Fruit fly (Drosophila melanogaster) whole organism, adult: ENCODE measurements around the gene beg.

Experiments used
- CG11617 ChIP-seq: fragments of 200-800 bp; sonication (Bioruptor generic); optimal IDR thresholded peaks from 2 replicates; lab custom pipeline; 2017; ENCODE audit warnings: mild to moderate bottlenecking, missing biosample characterization, missing genetic modification reagents, missing genetic modification characterization
- CG12768 ChIP-seq: fragments of 200-800 bp; sonication (Bioruptor generic); optimal IDR thresholded peaks from 2 replicates; lab custom pipeline; 2017; ENCODE audit warnings: missing biosample characterization, missing genetic modification characterization, mild to moderate bottlenecking, moderate library complexity, missing genetic modification reagents
- CG14711 ChIP-seq: fragments of 200-800 bp; sonication (Bioruptor generic); optimal IDR thresholded peaks from 2 replicates; lab custom pipeline; 2018; ENCODE audit warnings: missing biosample characterization, mild to moderate bottlenecking, missing genetic modification characterization, moderate library complexity
- CG1620 ChIP-seq: fragments of 200-800 bp; sonication (Bioruptor generic); optimal IDR thresholded peaks from 2 replicates; lab custom pipeline; 2016; ENCODE audit warnings: missing biosample characterization, missing genetic modification characterization
- CG33017 ChIP-seq: fragments of 200-800 bp; sonication (Bioruptor generic); optimal IDR thresholded peaks from 2 replicates; lab custom pipeline; 2018; ENCODE audit warnings: missing biosample characterization, mild to moderate bottlenecking, missing genetic modification characterization, moderate library complexity
- CG5204 ChIP-seq: fragments of 200-800 bp; sonication (Bioruptor generic); optimal IDR thresholded peaks from 2 replicates; lab custom pipeline; 2016; ENCODE audit warnings: missing biosample characterization, missing genetic modification characterization
- CG7045 ChIP-seq: fragments of 200-800 bp; sonication (Bioruptor generic); optimal IDR thresholded peaks from 2 replicates; lab custom pipeline; 2017; ENCODE audit warnings: missing biosample characterization, mild to moderate bottlenecking, missing genetic modification characterization
- CG7101 ChIP-seq: fragments of 200-800 bp; sonication (Bioruptor generic); optimal IDR thresholded peaks from 2 replicates; lab custom pipeline; 2018; ENCODE audit warnings: missing biosample characterization, mild to moderate bottlenecking, missing genetic modification characterization, moderate library complexity
- Clk ChIP-seq: fragments of 200-800 bp; sonication (Bioruptor generic); optimal IDR thresholded peaks from 2 replicates; lab custom pipeline; 2017; ENCODE audit warnings: missing biosample characterization, missing genetic modification characterization
- Crg-1 ChIP-seq: fragments of 200-800 bp; sonication (Bioruptor generic); optimal IDR thresholded peaks from 2 replicates; lab custom pipeline; 2016; ENCODE audit warnings: missing biosample characterization, missing genetic modification characterization
- Hr96 ChIP-seq: fragments of 200-800 bp; sonication (Bioruptor generic); optimal IDR thresholded peaks from 2 replicates; lab custom pipeline; 2016; ENCODE audit warnings: missing biosample characterization, missing genetic modification characterization
- Mnt ChIP-seq: fragments of 200-800 bp; sonication (Bioruptor generic); optimal IDR thresholded peaks from 2 replicates; lab custom pipeline; 2016; ENCODE audit warnings: missing biosample characterization, mild to moderate bottlenecking, missing genetic modification characterization
- bab1 ChIP-seq: fragments of 200-800 bp; sonication (Bioruptor generic); optimal IDR thresholded peaks from 3 replicates; lab custom pipeline; 2019; ENCODE audit warnings: missing biosample characterization, mild to moderate bottlenecking, missing genetic modification characterization, moderate library complexity
- cic ChIP-seq: fragments of 200-800 bp; sonication (Bioruptor generic); optimal IDR thresholded peaks from 2 replicates; lab custom pipeline; 2017; ENCODE audit warnings: missing biosample characterization, mild to moderate bottlenecking, missing genetic modification characterization, moderate library complexity
- cnc ChIP-seq, 2 experiments: fragments of >200 bp; optimal IDR thresholded peaks; 2 replicates each; lab custom pipeline; 2017
- kay ChIP-seq: fragments of 200-800 bp; sonication (Bioruptor generic); peaks from one replicate; lab custom pipeline; 2016; ENCODE audit warnings: missing biosample characterization, missing genetic modification characterization, borderline replicate concordance
- ovo ChIP-seq: fragments of 200-800 bp; sonication (Bioruptor generic); optimal IDR thresholded peaks from 2 replicates; lab custom pipeline; 2016; ENCODE audit warnings: missing biosample characterization, missing genetic modification characterization
- pad ChIP-seq: fragments of 200-800 bp; sonication (Bioruptor generic); optimal IDR thresholded peaks from 3 replicates; lab custom pipeline; 2017; ENCODE audit warnings: missing biosample characterization, missing genetic modification characterization, mild to moderate bottlenecking, moderate library complexity, missing genetic modification reagents
- tj ChIP-seq: fragments of 200-800 bp; sonication (Bioruptor generic); optimal IDR thresholded peaks from 3 replicates; lab custom pipeline; 2017; ENCODE audit warnings: missing biosample characterization, mild to moderate bottlenecking, missing genetic modification characterization, moderate library complexity
- toe ChIP-seq: fragments of 200-800 bp; sonication (Bioruptor generic); optimal IDR thresholded peaks from 2 replicates; lab custom pipeline; 2016; ENCODE audit warnings: missing biosample characterization, missing genetic modification characterization

The beg gene

DNA sequence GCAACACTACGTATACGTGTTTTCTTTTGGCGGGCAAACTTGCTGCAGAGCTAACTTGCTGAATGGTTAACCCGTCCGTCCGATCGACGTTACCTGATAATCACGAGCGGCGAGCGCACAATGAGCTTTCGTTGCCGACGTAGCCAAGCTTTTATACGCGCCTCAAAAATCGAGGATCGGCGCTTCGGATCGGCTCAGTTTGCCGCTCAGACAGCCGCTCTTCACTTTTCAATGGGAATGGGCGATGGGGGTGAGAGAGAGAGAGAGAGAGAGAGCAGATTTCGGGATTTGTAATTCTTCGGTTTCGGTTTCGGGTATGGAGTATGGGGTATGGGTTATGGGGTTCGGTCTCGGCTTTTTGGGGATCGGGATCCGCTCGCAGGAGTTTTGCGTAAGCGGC is 3.5 kb upstream of the beg start, which contains the start of gene Ilp8:
Gene Ilp8, minus strand, starts transcription at position 110 of the 400 bp plus-strand sequence.
- TF ChIP-seq pad (no peak), bab1 (GFP tag; lab: Kevin White, UChicago) (no peak), Crg-1 (GFP tag; lab: Kevin White, UChicago) (no peak), toe (GFP tag; lab: Kevin White, UChicago) (no peak), CG1620 (GFP tag; lab: Kevin White, UChicago) (no peak), cnc (optimal IDR thresholded peaks at IDR 0.05; lab: Kevin White, UChicago) (no peak), CG7045 (no peak), CG5204 (GFP tag; lab: Kevin White, UChicago) (no peak), cic (GFP tag; lab: Kevin White, UChicago) (no peak), CG12768 (GFP tag; lab: Kevin White, UChicago) (no peak), CG11617 (no peak), Hr96 (GFP tag; lab: Kevin White, UChicago) (no peak), CG7101 (tag; lab: Kevin White, UChicago) (no peak), Mnt (GFP tag; lab: Kevin White, UChicago) (no peak)

DNA sequence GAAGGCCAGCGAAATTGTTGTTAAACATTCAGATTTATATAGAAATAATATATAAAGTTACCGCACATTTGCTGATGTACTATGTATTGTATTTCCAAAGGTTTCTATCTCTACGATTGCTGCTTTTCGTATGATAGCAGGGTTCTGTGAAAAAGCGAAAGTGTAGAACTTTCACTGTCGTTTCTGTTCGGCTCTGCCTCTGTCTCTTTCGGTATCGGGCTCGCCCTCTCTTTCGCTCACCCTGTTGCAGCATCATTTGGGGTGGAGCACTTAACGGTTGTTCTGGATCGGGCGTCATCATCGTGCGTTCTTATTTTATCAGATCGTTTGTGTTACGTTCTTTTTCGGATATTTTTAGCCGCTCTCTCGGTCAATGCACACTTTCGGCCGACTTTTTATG is 2.2 kb upstream of the beg start:
- TF ChIP-seq tj (GFP tag; lab: Kevin White, UChicago) = no peak
- no peak for TF ChIP-seq CG11617

DNA sequence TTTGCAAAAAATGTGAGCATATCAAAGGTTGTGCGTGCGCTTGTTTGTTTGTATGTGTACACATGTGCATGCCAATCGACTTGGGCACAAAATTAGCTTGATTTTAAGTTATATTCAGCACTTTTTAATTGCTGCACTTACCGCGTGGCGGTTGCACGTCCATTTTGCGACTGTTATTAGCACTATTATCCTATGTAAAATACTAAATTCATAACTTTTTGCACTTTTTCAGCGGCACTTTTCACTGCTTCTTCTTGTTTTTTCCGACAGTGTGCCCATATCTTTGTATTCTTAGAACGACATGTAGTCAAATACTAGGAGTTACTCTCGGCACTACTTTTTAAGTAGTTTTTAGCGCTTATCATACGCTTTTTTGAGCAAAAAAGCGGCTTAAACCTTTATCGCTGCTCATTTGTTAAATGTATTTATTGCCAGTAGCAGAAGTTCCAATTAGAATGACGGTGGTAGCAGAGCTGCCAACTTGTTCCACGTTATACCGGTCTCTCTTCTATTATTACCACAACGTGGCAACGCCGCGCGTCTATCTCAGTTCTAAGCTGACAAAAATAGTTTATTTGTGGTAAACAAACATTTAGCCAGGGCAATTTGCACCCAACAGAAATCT is 6.9 kb downstream of the beg start, which contains the start of the genes scaf6 and Papst2:
Gene scaf6, minus strand, starts transcription at position 278 of the 625 bp plus-strand sequence.
Gene Papst2, plus strand, starts transcription at position 501 of the 625 bp plus-strand sequence.
- peak; percentile 84 for TF ChIP-seq Mnt (GFP tag; lab: Kevin White, UChicago)
- no peak for TF ChIP-seq cic (GFP tag; lab: Kevin White, UChicago)
- TF ChIP-seq CG7101 (tag; lab: Kevin White, UChicago) = peak; percentile 4
- peak; percentile 28 for TF ChIP-seq CG1620 (GFP tag; lab: Kevin White, UChicago)
- peak; percentile 42 for TF ChIP-seq CG11617
- no peak for TF ChIP-seq CG33017 (tag; lab: Kevin White, UChicago)
- peak; percentile 41 for TF ChIP-seq CG14711 (tag; lab: Kevin White, UChicago)
- TF ChIP-seq Clk (GFP tag; lab: Kevin White, UChicago) = no peak
- TF ChIP-seq Hr96 (GFP tag; lab: Kevin White, UChicago) = no peak

DNA sequence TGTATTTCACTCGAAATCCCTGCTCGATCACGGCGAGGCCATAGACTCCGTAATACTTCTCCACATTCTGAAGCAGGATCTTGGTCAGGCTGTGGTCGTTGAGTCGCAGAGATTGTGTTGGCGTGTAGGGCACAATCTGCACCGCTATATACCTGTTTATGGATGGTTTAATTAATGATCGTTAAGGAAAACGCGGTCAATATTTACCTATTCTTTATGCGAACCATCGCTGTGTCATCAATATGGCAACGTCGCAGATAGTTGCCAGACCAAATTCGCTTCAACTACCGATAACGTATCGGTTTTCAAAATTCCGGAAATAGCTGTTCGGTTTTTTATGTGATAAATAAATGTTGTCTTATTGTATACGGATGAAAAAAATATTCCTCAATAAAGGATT is 9.3 kb downstream of the beg start, which contains the start of gene Pop5:
Gene Pop5, minus strand, starts transcription at position 240 of the 400 bp plus-strand sequence.
- TF ChIP-seq bab1 (GFP tag; lab: Kevin White, UChicago) = peak; percentile 64
- TF ChIP-seq Mnt (GFP tag; lab: Kevin White, UChicago) = peak; percentile 8
- TF ChIP-seq Crg-1 (GFP tag; lab: Kevin White, UChicago) = peak; percentile 68
- no peak for TF ChIP-seq Hr96 (GFP tag; lab: Kevin White, UChicago)
- TF ChIP-seq CG7101 (tag; lab: Kevin White, UChicago) = peak; percentile 39
- no peak for TF ChIP-seq CG12768 (GFP tag; lab: Kevin White, UChicago)
- no peak for TF ChIP-seq pad
- TF ChIP-seq Clk (GFP tag; lab: Kevin White, UChicago) = no peak
- TF ChIP-seq CG7045 = no peak
- TF ChIP-seq toe (GFP tag; lab: Kevin White, UChicago) = no peak
- TF ChIP-seq tj (GFP tag; lab: Kevin White, UChicago) = no peak
- TF ChIP-seq cic (GFP tag; lab: Kevin White, UChicago) = no peak
- no peak for TF ChIP-seq cnc (optimal IDR thresholded peaks at IDR 0.05; lab: Kevin White, UChicago)
- TF ChIP-seq kay = no peak
- peak; percentile 8 for TF ChIP-seq CG1620 (GFP tag; lab: Kevin White, UChicago)
- no peak for TF ChIP-seq ovo (GFP tag; lab: Kevin White, UChicago)
- peak; percentile 1 for TF ChIP-seq CG14711 (tag; lab: Kevin White, UChicago)
- no peak for TF ChIP-seq CG33017 (tag; lab: Kevin White, UChicago)
- no peak for TF ChIP-seq CG5204 (GFP tag; lab: Kevin White, UChicago)
- peak; percentile 29 for TF ChIP-seq CG11617

DNA sequence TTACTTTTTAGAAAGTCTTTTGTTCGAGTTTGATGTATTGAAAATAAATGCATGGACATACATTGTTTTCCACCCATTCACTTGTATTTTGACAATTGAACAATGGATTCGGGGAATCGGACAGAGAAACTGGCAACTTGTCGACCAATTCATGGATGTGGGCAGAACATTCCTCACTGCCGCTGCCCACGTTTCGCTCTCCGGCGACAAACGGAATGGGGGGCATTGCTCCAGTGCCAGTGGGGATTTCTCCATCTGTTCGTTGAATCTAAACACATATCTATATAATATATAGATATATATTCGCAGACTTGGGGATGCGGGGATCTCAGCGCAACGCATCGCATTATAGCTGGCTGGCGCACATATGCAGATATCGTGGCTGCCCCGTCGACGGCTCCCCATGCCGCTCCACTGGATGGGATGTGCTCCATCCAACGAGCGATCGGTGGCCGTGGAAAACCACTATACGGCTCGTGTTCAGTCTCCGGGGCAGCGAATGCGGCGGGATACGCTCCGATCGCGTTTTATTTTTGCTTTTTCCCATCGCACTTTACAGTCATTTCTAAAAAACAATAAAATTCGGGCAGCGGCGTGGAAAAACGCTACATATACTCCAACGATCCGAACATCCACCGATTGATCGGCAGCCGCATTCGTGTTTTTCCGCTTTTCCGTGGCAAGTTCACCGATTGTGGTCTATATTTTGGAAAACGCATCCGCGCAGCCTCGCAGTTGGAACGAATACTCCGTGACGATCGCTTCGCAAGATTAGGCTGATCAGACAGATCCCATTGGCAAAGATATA is 10.2 kb downstream of the beg start, which contains the start of gene TpnC73F:
Gene TpnC73F, plus strand, starts transcription at position 633 of the 808 bp plus-strand sequence.
- TF ChIP-seq CG11617 (no peak), CG7101 (tag; lab: Kevin White, UChicago) (no peak), pad (no peak), kay (no peak), CG7045 (no peak), CG33017 (tag; lab: Kevin White, UChicago) (no peak), CG12768 (GFP tag; lab: Kevin White, UChicago) (no peak), tj (GFP tag; lab: Kevin White, UChicago) (no peak), toe (GFP tag; lab: Kevin White, UChicago) (no peak)

DNA sequence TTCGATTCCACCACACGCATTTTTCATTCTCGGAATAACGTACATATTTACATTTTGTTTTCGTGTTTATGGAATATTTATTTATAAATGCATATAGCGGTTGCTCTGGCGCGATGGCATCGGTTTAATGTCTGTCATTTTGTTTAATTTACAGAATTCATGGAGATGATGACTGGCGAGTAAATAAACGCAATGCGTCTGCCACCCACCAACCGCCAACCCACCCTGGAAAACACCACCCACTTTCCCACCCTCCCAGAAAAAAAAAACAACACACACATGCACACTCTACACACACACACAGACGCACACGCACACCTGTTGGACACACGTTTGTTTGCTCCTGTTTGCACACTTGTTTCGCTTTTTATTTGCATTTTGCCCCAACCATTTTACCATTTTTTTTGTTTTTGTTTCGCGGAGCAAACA is 12.4 kb downstream of the beg start:
- TF ChIP-seq cic (GFP tag; lab: Kevin White, UChicago) = no peak
- TF ChIP-seq kay = no peak
- no peak for TF ChIP-seq CG7101 (tag; lab: Kevin White, UChicago)
- no peak for TF ChIP-seq toe (GFP tag; lab: Kevin White, UChicago)
- no peak for TF ChIP-seq Mnt (GFP tag; lab: Kevin White, UChicago)
- no peak for TF ChIP-seq ovo (GFP tag; lab: Kevin White, UChicago)
- TF ChIP-seq CG1620 (GFP tag; lab: Kevin White, UChicago) = no peak
- TF ChIP-seq cnc (optimal IDR thresholded peaks at IDR 0.05; lab: Kevin White, UChicago) = no peak
- TF ChIP-seq pad = no peak
- TF ChIP-seq tj (GFP tag; lab: Kevin White, UChicago) = no peak
